Fruit fly (Drosophila melanogaster) whole organism, embryonic: ENCODE data around the gene CG34135.

Experiments
- ATbp ChIP-seq: fragments of 200-800 bp; sonication (Bioruptor generic); optimal IDR thresholded peaks from 2 replicates; lab custom pipeline; 2017; ENCODE audit warnings: missing biosample characterization, mild to moderate bottlenecking, missing genetic modification characterization, missing genetic modification reagents
- Asciz ChIP-seq: fragments of 200-800 bp; sonication (Bioruptor generic); optimal IDR thresholded peaks from 2 replicates; lab custom pipeline; 2017; ENCODE audit warnings: missing biosample characterization, mild to moderate bottlenecking, missing genetic modification characterization, missing genetic modification reagents
- CG10543 ChIP-seq: fragments of 200-800 bp; sonication (Bioruptor generic); optimal IDR thresholded peaks from 3 replicates; lab custom pipeline; 2017; ENCODE audit warnings: missing biosample characterization, mild to moderate bottlenecking, missing genetic modification characterization, moderate library complexity
- CG11398 ChIP-seq: fragments of 200-800 bp; sonication (Bioruptor generic); optimal IDR thresholded peaks from 2 replicates; lab custom pipeline; 2016; ENCODE audit warnings: missing biosample characterization, missing genetic modification characterization
- CG11456 ChIP-seq: fragments of 200-800 bp; sonication (Bioruptor generic); IDR thresholded peaks from 3 replicates; pipeline ENCODE4 v1.3.6; 2022; ENCODE audit warnings: missing biosample characterization, missing genetic modification characterization
- CG12155 ChIP-seq: fragments of 200-800 bp; sonication (Bioruptor generic); optimal IDR thresholded peaks from 3 replicates; lab custom pipeline; 2016; ENCODE audit warnings: missing biosample characterization, missing genetic modification characterization
- CG12391 ChIP-seq: fragments of 200-800 bp; sonication (Bioruptor generic); optimal IDR thresholded peaks from 3 replicates; lab custom pipeline; 2018; ENCODE audit warnings: missing biosample characterization, mild to moderate bottlenecking, missing genetic modification characterization, moderate library complexity
- CG12659 ChIP-seq: fragments of 200-800 bp; sonication (Bioruptor generic); optimal IDR thresholded peaks from 3 replicates; lab custom pipeline; 2017; ENCODE audit warnings: mild to moderate bottlenecking, missing biosample characterization, missing genetic modification reagents, missing genetic modification characterization
- CG13296 ChIP-seq: fragments of 200-800 bp; sonication (Bioruptor generic); optimal IDR thresholded peaks from 3 replicates; lab custom pipeline; 2018; ENCODE audit warnings: missing biosample characterization, mild to moderate bottlenecking, missing genetic modification characterization
- CG13624 ChIP-seq: fragments of 200-800 bp; sonication (Bioruptor generic); optimal IDR thresholded peaks from 2 replicates; lab custom pipeline; 2016; ENCODE audit warnings: missing biosample characterization, missing genetic modification characterization
- CG15073 ChIP-seq: fragments of 200-800 bp; sonication (Bioruptor generic); optimal IDR thresholded peaks from 2 replicates; lab custom pipeline; 2016; ENCODE audit warnings: missing biosample characterization, missing genetic modification characterization
- CG15514 ChIP-seq: fragments of 200-800 bp; sonication (Bioruptor generic); optimal IDR thresholded peaks from 3 replicates; lab custom pipeline; 2017; ENCODE audit warnings: missing biosample characterization, missing genetic modification characterization, mild to moderate bottlenecking, moderate library complexity, missing genetic modification reagents
- CG17385 ChIP-seq: fragments of 200-800 bp; sonication (Bioruptor generic); optimal IDR thresholded peaks from 3 replicates; lab custom pipeline; 2018; ENCODE audit warnings: missing biosample characterization, mild to moderate bottlenecking, missing genetic modification characterization
- CG17829 ChIP-seq: fragments of 200-800 bp; optimal IDR thresholded peaks from 2 replicates; lab custom pipeline; 2019; ENCODE audit warnings: missing biosample characterization, mild to moderate bottlenecking, missing genetic modification characterization, moderate library complexity
- CG18262 ChIP-seq: fragments of 200-800 bp; optimal IDR thresholded peaks from 3 replicates; lab custom pipeline; 2019; ENCODE audit warnings: missing biosample characterization, mild to moderate bottlenecking, missing genetic modification characterization, moderate library complexity
- CG2712 ChIP-seq: fragments of 200-800 bp; optimal IDR thresholded peaks from 3 replicates; lab custom pipeline; 2019; ENCODE audit warnings: missing biosample characterization, mild to moderate bottlenecking, missing genetic modification characterization, moderate library complexity
- CG31441 ChIP-seq: fragments of 200-800 bp; sonication (Bioruptor generic); IDR thresholded peaks from 2 replicates; pipeline ENCODE4 v1.3.6; 2022; ENCODE audit warnings: missing biosample characterization, missing genetic modification characterization
- CG6813 ChIP-seq: fragments of 200-800 bp; sonication (Bioruptor generic); optimal IDR thresholded peaks from 2 replicates; lab custom pipeline; 2017; ENCODE audit warnings: missing biosample characterization, missing genetic modification characterization, mild to moderate bottlenecking, moderate library complexity, missing genetic modification reagents
- CG6854 ChIP-seq: fragments of 200-800 bp; sonication (Bioruptor generic); optimal IDR thresholded peaks from 3 replicates; lab custom pipeline; 2017; ENCODE audit warnings: missing biosample characterization, mild to moderate bottlenecking, missing genetic modification characterization
- CG7556 ChIP-seq: fragments of 200-800 bp; sonication (Bioruptor generic); optimal IDR thresholded peaks from 2 replicates; lab custom pipeline; 2017; ENCODE audit warnings: missing biosample characterization, mild to moderate bottlenecking, missing genetic modification characterization
- CG7839 ChIP-seq: fragments of 200-800 bp; sonication (Bioruptor generic); optimal IDR thresholded peaks from 3 replicates; lab custom pipeline; 2018; ENCODE audit warnings: missing biosample characterization, mild to moderate bottlenecking, missing genetic modification characterization, moderate library complexity
- CG8388 ChIP-seq: fragments of 200-800 bp; sonication (Bioruptor generic); optimal IDR thresholded peaks from 2 replicates; lab custom pipeline; 2019; ENCODE audit warnings: missing biosample characterization, mild to moderate bottlenecking, missing genetic modification characterization, moderate library complexity
- CG8924 ChIP-seq: fragments of 200-800 bp; optimal IDR thresholded peaks from 3 replicates; lab custom pipeline; 2019; ENCODE audit warnings: missing biosample characterization, mild to moderate bottlenecking, missing genetic modification characterization, moderate library complexity
- CG9437 ChIP-seq: fragments of 200-800 bp; sonication (Bioruptor generic); optimal IDR thresholded peaks from 2 replicates; lab custom pipeline; 2018; ENCODE audit warnings: missing biosample characterization, mild to moderate bottlenecking, missing genetic modification characterization
- CG9932 ChIP-seq: fragments of 200-800 bp; sonication (Bioruptor generic); IDR thresholded peaks from 2 replicates; pipeline ENCODE4 v1.3.6; 2022; ENCODE audit warnings: missing biosample characterization, missing genetic modification characterization
- CoRest ChIP-seq: fragments of 200-800 bp; sonication (Bioruptor generic); optimal IDR thresholded peaks from 3 replicates; lab custom pipeline; 2018; ENCODE audit warnings: missing biosample characterization, mild to moderate bottlenecking, missing genetic modification characterization, moderate library complexity
- ERR ChIP-seq: fragments of 200-800 bp; sonication (Bioruptor generic); optimal IDR thresholded peaks from 2 replicates; lab custom pipeline; 2016; ENCODE audit warnings: missing biosample characterization, missing genetic modification characterization
- Hand ChIP-seq: fragments of 200-800 bp; sonication (Bioruptor generic); optimal IDR thresholded peaks from 2 replicates; lab custom pipeline; 2017; ENCODE audit warnings: mild to moderate bottlenecking, missing biosample characterization, missing genetic modification reagents, missing genetic modification characterization
- Meics ChIP-seq: fragments of 200-800 bp; sonication (Bioruptor generic); optimal IDR thresholded peaks from 2 replicates; lab custom pipeline; 2017; ENCODE audit warnings: missing biosample characterization, mild to moderate bottlenecking, missing genetic modification characterization
- Nf-YB ChIP-seq: fragments of 200-800 bp; sonication (Bioruptor generic); optimal IDR thresholded peaks from 3 replicates; lab custom pipeline; 2019; ENCODE audit warnings: missing biosample characterization, mild to moderate bottlenecking, missing genetic modification characterization, moderate library complexity
- Oli ChIP-seq: fragments of 200-800 bp; sonication (Bioruptor generic); optimal IDR thresholded peaks from 2 replicates; lab custom pipeline; 2018; ENCODE audit warnings: missing biosample characterization, mild to moderate bottlenecking, missing genetic modification characterization, moderate library complexity
- Rfx ChIP-seq: fragments of 200-800 bp; sonication (Bioruptor generic); IDR thresholded peaks from 2 replicates; pipeline ENCODE4 v1.3.6; 2022; ENCODE audit warnings: missing biosample characterization, missing genetic modification characterization
- Sox100B ChIP-seq: fragments of 200-800 bp; sonication (Bioruptor generic); optimal IDR thresholded peaks from 3 replicates; lab custom pipeline; 2018; ENCODE audit warnings: missing biosample characterization, mild to moderate bottlenecking, missing genetic modification characterization
- Sox102F ChIP-seq: fragments of 200-800 bp; sonication (Bioruptor generic); optimal IDR thresholded peaks from 2 replicates; lab custom pipeline; 2018; ENCODE audit warnings: missing biosample characterization, mild to moderate bottlenecking, missing genetic modification characterization, moderate library complexity
- Xbp1 ChIP-seq: fragments of 200-800 bp; sonication (Bioruptor generic); optimal IDR thresholded peaks from 3 replicates; lab custom pipeline; 2016; ENCODE audit warnings: missing biosample characterization, mild to moderate bottlenecking, missing genetic modification characterization
- ac ChIP-seq: fragments of 200-800 bp; sonication (Bioruptor generic); optimal IDR thresholded peaks from 3 replicates; lab custom pipeline; 2017; ENCODE audit warnings: missing biosample characterization, mild to moderate bottlenecking, missing genetic modification characterization
- bcd ChIP-seq: fragments of 200-800 bp; sonication (Bioruptor generic); optimal IDR thresholded peaks from 2 replicates; lab custom pipeline; 2017; ENCODE audit warnings: missing biosample characterization, mild to moderate bottlenecking, missing genetic modification characterization
- bigmax ChIP-seq: fragments of 200-800 bp; sonication (Bioruptor generic); optimal IDR thresholded peaks from 2 replicates; lab custom pipeline; 2018; ENCODE audit warnings: missing biosample characterization, mild to moderate bottlenecking, missing genetic modification characterization
- crol ChIP-seq: fragments of 200-800 bp; sonication (Bioruptor generic); IDR thresholded peaks from 2 replicates; pipeline ENCODE4 v1.3.6; 2022; ENCODE audit warnings: missing biosample characterization, missing genetic modification characterization
- dmrt99B ChIP-seq: fragments of 200-800 bp; sonication (Bioruptor generic); optimal IDR thresholded peaks from 2 replicates; lab custom pipeline; 2018; ENCODE audit warnings: missing biosample characterization, mild to moderate bottlenecking, missing genetic modification characterization, moderate library complexity
- fd96Cb ChIP-seq: fragments of 200-800 bp; sonication (Bioruptor generic); optimal IDR thresholded peaks from 2 replicates; lab custom pipeline; 2018; ENCODE audit warnings: missing biosample characterization, mild to moderate bottlenecking, missing genetic modification characterization, moderate library complexity
- grau ChIP-seq: fragments of 200-800 bp; optimal IDR thresholded peaks from 3 replicates; lab custom pipeline; 2019; ENCODE audit warnings: missing biosample characterization, mild to moderate bottlenecking, missing genetic modification characterization, moderate library complexity
- grn ChIP-seq: fragments of 200-800 bp; sonication (Bioruptor generic); optimal IDR thresholded peaks from 3 replicates; lab custom pipeline; 2017; ENCODE audit warnings: missing biosample characterization, missing genetic modification characterization
- lbe ChIP-seq: fragments of 200-800 bp; sonication (Bioruptor generic); optimal IDR thresholded peaks from 2 replicates; lab custom pipeline; 2016; ENCODE audit warnings: missing biosample characterization, mild to moderate bottlenecking, missing genetic modification characterization
- nom ChIP-seq: fragments of 200-800 bp; sonication (Bioruptor generic); optimal IDR thresholded peaks from 2 replicates; lab custom pipeline; 2017; ENCODE audit warnings: missing biosample characterization, missing genetic modification characterization, mild to moderate bottlenecking, moderate library complexity, missing genetic modification reagents
- oc ChIP-seq: fragments of 200-800 bp; sonication (Bioruptor generic); optimal IDR thresholded peaks from 2 replicates; lab custom pipeline; 2018; ENCODE audit warnings: missing biosample characterization, mild to moderate bottlenecking, missing genetic modification characterization, moderate library complexity
- row ChIP-seq: fragments of 200-800 bp; sonication (Bioruptor generic); IDR thresholded peaks from 3 replicates; pipeline ENCODE4 v1.3.6; 2022; ENCODE audit warnings: missing biosample characterization, missing genetic modification characterization
- schlank ChIP-seq: fragments of 200-800 bp; sonication (Bioruptor generic); optimal IDR thresholded peaks from 2 replicates; lab custom pipeline; 2018; ENCODE audit warnings: missing biosample characterization, mild to moderate bottlenecking, missing genetic modification characterization
- unpg ChIP-seq: fragments of 200-800 bp; sonication (Bioruptor generic); optimal IDR thresholded peaks from 3 replicates; lab custom pipeline; 2018; ENCODE audit warnings: missing biosample characterization, mild to moderate bottlenecking, missing genetic modification characterization, moderate library complexity

Gene CG34135

DNA sequence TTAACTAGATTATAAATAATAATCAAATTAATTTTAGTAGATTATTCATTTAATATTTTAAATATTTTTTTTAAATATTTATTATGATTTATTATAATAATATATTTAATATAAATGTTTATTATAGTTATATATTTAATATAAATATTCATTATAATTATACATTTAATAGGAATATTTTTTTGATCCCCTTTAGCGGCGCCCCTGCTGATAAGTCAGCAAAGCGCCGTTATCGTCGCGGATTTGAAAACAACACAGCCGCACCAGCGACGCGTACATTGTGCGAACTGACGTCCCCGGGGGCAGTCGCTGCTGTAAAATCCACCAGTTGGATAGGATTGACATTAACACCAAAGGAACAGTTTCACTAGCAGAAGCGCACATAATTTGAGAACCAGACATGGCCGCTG, 55.3 kb downstream of the CG34135 start, which contains the start of gene CG8112 (continued):
- TF ChIP-seq Asciz (peak; percentile 12), CG15514 (peak; percentile 24), ERR (no peak), Nf-YB (GFP tag; lab: Kevin White, UChicago) (peak; percentile 6), CG12659 (peak; percentile 38), lbe (GFP tag; lab: Kevin White, UChicago) (peak; percentile 32), Sox102F (GFP tag; lab: Kevin White, UChicago) (peak; percentile 33), CG11456 (no peak), CG13296 (GFP tag; lab: Kevin White, UChicago) (peak; percentile 44), CoRest (tag; lab: Kevin White, UChicago) (peak; percentile 32), CG12391 (tag; lab: Kevin White, UChicago) (peak; percentile 19), crol (GFP tag; lab: Robert Waterston, UW) (no peak), CG17829 (tag; lab: Kevin White, UChicago) (peak; percentile 21), CG7556 (peak; percentile 52), CG13624 (GFP tag; lab: Kevin White, UChicago) (no peak), CG2712 (tag; lab: Kevin White, UChicago) (peak; percentile 34), Meics (GFP tag; lab: Kevin White, UChicago) (peak; percentile 54), CG18262 (tag; lab: Kevin White, UChicago) (peak; percentile 57), CG11398 (GFP tag; lab: Kevin White, UChicago) (no peak), dmrt99B (no peak), CG6854 (GFP tag; lab: Kevin White, UChicago) (peak; percentile 3), CG6813 (GFP tag; lab: Kevin White, UChicago) (peak; percentile 24), schlank (no peak), fd96Cb (tag; lab: Kevin White, UChicago) (peak; percentile 13), grau (tag; lab: Kevin White, UChicago) (peak; percentile 51), nom (peak; percentile 9), CG31441 (GFP tag; lab: Robert Waterston, UW) (0 out of 2 replicates have a peak, but pooled peaks have one; percentile 23), CG7839 (tag; lab: Kevin White, UChicago) (peak; percentile 14), CG10543 (peak; percentile 16), ATbp (peak; percentile 15), CG9437 (GFP tag; lab: Kevin White, UChicago) (peak; percentile 22), Xbp1 (no peak), CG17385 (GFP tag; lab: Kevin White, UChicago) (peak; percentile 21), ac (GFP tag; lab: Kevin White, UChicago) (no peak), grn (no peak), CG8924 (peak; percentile 44), bcd (GFP tag; lab: Kevin White, UChicago) (peak; percentile 16), Hand (GFP tag; lab: Kevin White, UChicago) (peak; percentile 39), oc (tag; lab: Kevin White, UChicago) (no peak), unpg (GFP tag; lab: Kevin White, UChicago) (peak; percentile 0), Sox100B (GFP tag; lab: Kevin White, UChicago) (no peak), CG8388 (GFP tag; lab: Kevin White, UChicago) (peak; percentile 14), CG15073 (GFP tag; lab: Kevin White, UChicago) (no peak), CG9932 (GFP tag; lab: Robert Waterston, UW) (0 out of 2 replicates have a peak, but pooled peaks have one; percentile 21), row (GFP tag; lab: Robert Waterston, UW) (peak; percentile 50; the same call in 2 of the 3 replicates), bigmax (no peak), Oli (tag; lab: Kevin White, UChicago) (no peak), CG12155 (GFP tag; lab: Kevin White, UChicago) (no peak), Rfx (peak; percentile 30; the same call in 1 of the 2 replicates)
